Fruit fly (Drosophila melanogaster) whole organism, prepupa: ENCODE data around the gene ssp2.

Source experiments
- Blimp-1 ChIP-seq: fragments of 200-800 bp; sonication (Bioruptor generic); optimal IDR thresholded peaks from 3 replicates; lab custom pipeline; 2017; ENCODE audit warnings: missing biosample characterization, missing genetic modification characterization, mild to moderate bottlenecking, moderate library complexity, missing genetic modification reagents
- CG10631 ChIP-seq: fragments of 200-800 bp; sonication (Bioruptor generic); optimal IDR thresholded peaks from 2 replicates; lab custom pipeline; 2016; ENCODE audit warnings: missing biosample characterization, missing genetic modification characterization
- CG11294 ChIP-seq: fragments of 200-800 bp; sonication (Bioruptor generic); IDR thresholded peaks from 2 replicates; pipeline ENCODE4 v1.3.6; 2022; ENCODE audit warnings: missing biosample characterization, missing genetic modification characterization
- CG11762 ChIP-seq: fragments of 200-800 bp; sonication (Bioruptor generic); optimal IDR thresholded peaks from 3 replicates; lab custom pipeline; 2016; ENCODE audit warnings: missing biosample characterization, missing genetic modification characterization; ENCODE audit not compliant: insufficient read depth
- CG11902 ChIP-seq: fragments of 200-800 bp; sonication (Bioruptor generic); optimal IDR thresholded peaks from 3 replicates; lab custom pipeline; 2016; ENCODE audit warnings: missing biosample characterization, missing genetic modification characterization
- CG15336 ChIP-seq: fragments of 200-800 bp; sonication (Bioruptor generic); IDR thresholded peaks from 2 replicates; pipeline ENCODE4 v1.3.6; 2022; ENCODE audit warnings: missing biosample characterization, missing genetic modification characterization
- CG1621 ChIP-seq: fragments of 200-800 bp; sonication (Bioruptor generic); optimal IDR thresholded peaks from 3 replicates; lab custom pipeline; 2018; ENCODE audit warnings: missing biosample characterization, mild to moderate bottlenecking, missing genetic modification characterization
- CG16779 ChIP-seq: fragments of 200-800 bp; sonication (Bioruptor generic); optimal IDR thresholded peaks from 3 replicates; lab custom pipeline; 2017; ENCODE audit warnings: missing biosample characterization, mild to moderate bottlenecking, missing genetic modification characterization
- CG3032 ChIP-seq: fragments of 200-800 bp; optimal IDR thresholded peaks from 2 replicates; lab custom pipeline; 2019; ENCODE audit warnings: missing biosample characterization, mild to moderate bottlenecking, missing genetic modification characterization, moderate library complexity
- CG32006 ChIP-seq: fragments of 200-800 bp; sonication (Bioruptor generic); optimal IDR thresholded peaks from 3 replicates; lab custom pipeline; 2017; ENCODE audit warnings: missing biosample characterization, mild to moderate bottlenecking, missing genetic modification characterization
- CG3919 ChIP-seq: fragments of 200-800 bp; sonication (Bioruptor generic); optimal IDR thresholded peaks from 3 replicates; lab custom pipeline; 2016; ENCODE audit warnings: missing biosample characterization, missing genetic modification characterization
- CG6163 ChIP-seq: fragments of 200-800 bp; sonication (Bioruptor generic); IDR thresholded peaks from 3 replicates; pipeline ENCODE4 v1.3.6; 2022; ENCODE audit warnings: missing biosample characterization, missing genetic modification characterization
- CG6276 ChIP-seq: fragments of 200-800 bp; sonication (Bioruptor generic); optimal IDR thresholded peaks from 2 replicates; lab custom pipeline; 2017; ENCODE audit warnings: missing biosample characterization, mild to moderate bottlenecking, missing genetic modification characterization
- CG6792 ChIP-seq: fragments of 200-800 bp; sonication (Bioruptor generic); optimal IDR thresholded peaks from 3 replicates; lab custom pipeline; 2016; ENCODE audit warnings: missing biosample characterization, missing genetic modification characterization
- CG6808 ChIP-seq: fragments of 200-800 bp; sonication (Bioruptor generic); optimal IDR thresholded peaks from 3 replicates; lab custom pipeline; 2017; ENCODE audit warnings: missing biosample characterization, missing genetic modification characterization, mild to moderate bottlenecking, moderate library complexity, missing genetic modification reagents
- CG6854 ChIP-seq: fragments of 200-800 bp; sonication (Bioruptor generic); optimal IDR thresholded peaks from 2 replicates; lab custom pipeline; 2017; ENCODE audit warnings: missing biosample characterization, mild to moderate bottlenecking, missing genetic modification characterization
- CG7368 ChIP-seq: fragments of 200-800 bp; sonication (Bioruptor generic); optimal IDR thresholded peaks from 3 replicates; lab custom pipeline; 2016; ENCODE audit warnings: missing biosample characterization, missing genetic modification characterization
- CG8119 ChIP-seq: fragments of 200-800 bp; sonication (Bioruptor generic); IDR thresholded peaks from 3 replicates; pipeline ENCODE4 v1.3.6; 2022; ENCODE audit warnings: missing biosample characterization, missing genetic modification characterization
- CG9139 ChIP-seq: fragments of 200-800 bp; sonication (Bioruptor generic); optimal IDR thresholded peaks from 3 replicates; lab custom pipeline; 2017; ENCODE audit warnings: missing biosample characterization, mild to moderate bottlenecking, missing genetic modification characterization
- Eip75B ChIP-seq: fragments of 200-800 bp; sonication (Bioruptor generic); optimal IDR thresholded peaks from 3 replicates; lab custom pipeline; 2016; ENCODE audit warnings: missing biosample characterization, missing genetic modification characterization
- Eip93F ChIP-seq: fragments of 200-800 bp; sonication (Bioruptor generic); optimal IDR thresholded peaks from 2 replicates; lab custom pipeline; 2016; ENCODE audit warnings: missing biosample characterization, mild to moderate bottlenecking, missing genetic modification characterization
- Ets21C ChIP-seq: fragments of 200-800 bp; sonication (Bioruptor generic); optimal IDR thresholded peaks from 3 replicates; lab custom pipeline; 2016; ENCODE audit warnings: missing biosample characterization, missing genetic modification characterization
- Gug ChIP-seq: fragments of 200-800 bp; sonication (Bioruptor generic); IDR thresholded peaks from 2 replicates; pipeline ENCODE4 v1.3.6; 2022; ENCODE audit warnings: missing biosample characterization, missing genetic modification characterization
- Hr38 ChIP-seq: sonication (Bioruptor generic); optimal IDR thresholded peaks from 2 replicates; lab custom pipeline; 2016; ENCODE audit warnings: missing biosample characterization, missing genetic modification characterization
- Hr39 ChIP-seq: fragments of 200-800 bp; sonication (Bioruptor generic); optimal IDR thresholded peaks from 2 replicates; lab custom pipeline; 2016; ENCODE audit warnings: missing biosample characterization, missing genetic modification characterization
- Smox ChIP-seq: fragments of 200-800 bp; sonication (Bioruptor generic); optimal IDR thresholded peaks from 3 replicates; lab custom pipeline; 2016; ENCODE audit warnings: missing biosample characterization, missing genetic modification characterization
- Sox14 ChIP-seq: fragments of 200-800 bp; sonication (Bioruptor generic); optimal IDR thresholded peaks from 3 replicates; lab custom pipeline; 2016; ENCODE audit warnings: missing biosample characterization, missing genetic modification characterization
- Sox15 ChIP-seq: fragments of 200-800 bp; sonication (Bioruptor generic); optimal IDR thresholded peaks from 3 replicates; lab custom pipeline; 2016; ENCODE audit warnings: missing biosample characterization, missing genetic modification characterization
- achi ChIP-seq: fragments of 200-800 bp; sonication (Bioruptor generic); optimal IDR thresholded peaks from 3 replicates; lab custom pipeline; 2016; ENCODE audit warnings: missing biosample characterization, missing genetic modification characterization
- acj6 ChIP-seq: fragments of 200-800 bp; sonication (Bioruptor generic); optimal IDR thresholded peaks from 3 replicates; lab custom pipeline; 2016; ENCODE audit warnings: missing biosample characterization, missing genetic modification characterization
- cyc ChIP-seq: fragments of 200-800 bp; sonication (Bioruptor generic); optimal IDR thresholded peaks from 3 replicates; lab custom pipeline; 2016; ENCODE audit warnings: missing biosample characterization, missing genetic modification characterization
- dac ChIP-seq: fragments of 200-800 bp; sonication (Bioruptor generic); optimal IDR thresholded peaks from 2 replicates; lab custom pipeline; 2017; ENCODE audit warnings: missing biosample characterization, mild to moderate bottlenecking, missing genetic modification characterization
- dsx ChIP-seq: fragments of 200-800 bp; optimal IDR thresholded peaks from 3 replicates; lab custom pipeline; 2019; ENCODE audit warnings: missing biosample characterization, mild to moderate bottlenecking, missing genetic modification characterization, moderate library complexity; ENCODE audit not compliant: poor library complexity, severe bottlenecking
- fd85E ChIP-seq: fragments of 200-800 bp; sonication (Bioruptor generic); optimal IDR thresholded peaks from 3 replicates; lab custom pipeline; 2016; ENCODE audit warnings: missing biosample characterization, missing genetic modification characterization
- fkh ChIP-seq: fragments of 200-800 bp; sonication (Bioruptor generic); optimal IDR thresholded peaks from 3 replicates; lab custom pipeline; 2017; ENCODE audit warnings: missing biosample characterization, mild to moderate bottlenecking, missing genetic modification characterization, moderate library complexity
- lz ChIP-seq: fragments of 200-800 bp; sonication (Bioruptor generic); optimal IDR thresholded peaks from 3 replicates; lab custom pipeline; 2016; ENCODE audit warnings: missing biosample characterization, missing genetic modification characterization
- salr ChIP-seq, 2 experiments: fragments of 200-800 bp; sonication (Bioruptor generic); optimal IDR thresholded peaks; 3 replicates each; lab custom pipeline; 2016 to 2018; ENCODE audit warnings: missing biosample characterization in 2 of 2, missing genetic modification characterization in 2 of 2, mild to moderate bottlenecking in 1 of 2
- ss ChIP-seq, 2 experiments: fragments of 200-800 bp; sonication (Bioruptor generic); optimal IDR thresholded peaks; 2 replicates in 1 of 2; 3 replicates in 1 of 2; lab custom pipeline; 2017 to 2018; ENCODE audit warnings: mild to moderate bottlenecking in 2 of 2, missing biosample characterization in 2 of 2, missing genetic modification characterization in 2 of 2, moderate library complexity in 1 of 2

Gene ssp2

DNA sequence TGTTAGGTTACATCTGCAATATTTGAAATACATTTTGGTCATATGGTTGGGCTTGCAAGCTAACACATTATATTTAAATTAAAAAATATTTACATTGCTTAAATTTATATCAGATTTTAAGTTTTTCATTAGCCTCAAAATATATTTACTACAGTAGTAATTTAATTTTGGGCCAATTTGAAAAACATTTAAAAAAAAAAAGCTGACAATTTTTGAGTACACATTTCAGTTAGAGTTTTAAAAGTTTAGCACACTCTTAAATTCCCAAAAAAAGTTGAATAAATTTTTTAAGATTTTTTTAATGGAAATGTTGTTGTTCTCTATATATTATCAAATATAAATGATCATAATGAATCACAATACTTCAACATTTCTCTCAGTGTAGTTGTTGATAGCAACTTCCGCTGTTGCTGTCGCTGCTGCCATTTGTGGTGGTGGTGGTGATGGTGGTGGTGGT is 7.8 kb upstream of the ssp2 start (continued):
- TF ChIP-seq CG11294 (GFP tag; lab: Robert Waterston, UW), result no peak
- TF ChIP-seq CG3919 (GFP tag; lab: Kevin White, UChicago), result peak; percentile 53
- TF ChIP-seq Ets21C, result no peak
- TF ChIP-seq CG8119, result peak; percentile 74
- TF ChIP-seq lz (GFP tag; lab: Kevin White, UChicago), result peak; percentile 27
- peak; percentile 27 for TF ChIP-seq CG6808
- TF ChIP-seq ss (GFP tag; optimal IDR thresholded peaks at IDR 0.05; lab: Kevin White, UChicago), result no peak
- no peak for TF ChIP-seq dsx
- TF ChIP-seq CG16779, result no peak
- TF ChIP-seq acj6 (GFP tag; lab: Kevin White, UChicago), result peak; percentile 59
- no peak for TF ChIP-seq Blimp-1 (GFP tag; lab: Kevin White, UChicago)
- peak; percentile 18 for TF ChIP-seq Sox15 (GFP tag; lab: Kevin White, UChicago)
- TF ChIP-seq CG32006 (GFP tag; lab: Kevin White, UChicago), result peak; percentile 95
- TF ChIP-seq CG11762 (GFP tag; lab: Kevin White, UChicago), result peak; percentile 34
- no peak for TF ChIP-seq CG6163 (GFP tag; lab: Robert Waterston, UW)
- peak; percentile 85 for TF ChIP-seq CG6276

DNA sequence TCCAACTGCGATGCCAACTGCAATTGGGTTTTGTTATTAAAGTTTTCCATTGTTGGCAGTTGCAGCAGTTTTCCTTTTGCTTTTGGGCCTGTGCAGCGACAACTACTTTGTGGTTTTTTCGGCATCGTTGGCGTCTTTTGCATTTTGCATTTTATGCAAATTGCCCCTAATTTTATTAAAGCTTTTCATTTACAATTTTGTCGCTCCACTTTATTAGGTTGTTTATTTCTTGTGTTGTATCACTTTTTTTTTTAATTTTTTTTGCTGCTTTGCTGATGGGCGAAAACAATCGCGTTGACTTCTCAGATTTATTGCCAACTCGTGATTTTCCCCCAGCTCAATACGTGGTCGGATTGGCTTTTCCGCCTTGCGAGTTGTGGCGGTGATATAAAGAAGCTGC is 7.2 kb upstream of the ssp2 start:
- TF ChIP-seq dsx, result no peak
- TF ChIP-seq Sox14, result no peak
- TF ChIP-seq Eip93F (GFP tag; lab: Kevin White, UChicago), result no peak
- no peak for TF ChIP-seq Ets21C

DNA sequence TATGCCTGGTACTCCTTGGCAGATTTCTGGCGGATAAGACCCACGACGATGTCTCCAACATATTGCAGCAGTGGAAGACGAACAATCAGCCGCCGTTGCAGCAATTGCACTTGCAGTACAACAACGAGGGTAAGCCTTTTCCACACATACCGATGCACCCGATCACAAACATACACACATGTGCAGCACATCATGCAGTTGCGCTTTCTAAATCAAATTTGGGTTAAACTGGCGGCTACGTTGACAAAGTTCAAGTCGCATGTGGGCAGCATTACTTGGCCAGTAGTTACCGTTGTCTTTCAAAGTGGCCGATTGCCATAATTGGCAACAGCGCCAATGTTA is 470 bp downstream of the ssp2 start:
- TF ChIP-seq CG6854, result no peak
- TF ChIP-seq CG15336 (GFP tag; lab: Robert Waterston, UW), result 0 out of 2 replicates have a peak, but pooled peaks have one; percentile 5

DNA sequence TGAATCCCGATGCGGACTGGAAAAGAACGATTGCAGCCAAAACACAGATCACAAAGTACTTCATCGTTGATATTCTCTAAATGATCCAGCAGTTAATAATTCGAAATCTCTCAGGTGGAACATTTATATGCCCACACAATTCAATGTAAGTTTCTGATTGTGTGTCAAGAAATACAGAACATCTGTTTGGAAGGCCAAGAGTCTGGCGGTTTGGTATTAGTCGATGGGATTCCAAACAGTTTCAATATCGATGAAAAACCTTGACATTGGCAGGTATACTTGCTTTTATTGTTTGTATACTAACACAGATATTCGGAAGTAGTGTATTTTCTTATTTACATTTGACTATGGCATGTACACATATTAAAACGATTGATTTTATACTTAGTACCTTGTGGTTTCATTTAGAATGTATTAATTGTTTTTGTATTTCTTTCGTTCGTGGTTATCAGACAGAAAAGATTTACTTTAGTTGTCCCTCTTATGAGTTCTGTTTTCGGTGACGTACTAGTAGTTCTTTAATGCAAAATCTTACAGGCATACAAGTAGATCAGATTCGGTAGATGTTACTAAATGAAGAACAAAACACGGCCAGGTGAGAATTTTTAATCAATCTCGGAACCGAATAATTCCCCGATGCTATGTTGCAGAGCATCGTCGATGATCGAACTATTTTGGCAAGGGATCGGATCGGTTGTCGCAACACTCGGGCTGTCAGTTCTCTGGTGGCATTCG is 8.5 kb downstream of the ssp2 start, which contains the start of the genes CG13738 and Hsc70-1:
Gene CG13738 (minus strand): TSS at position 101 of the 735 bp plus-strand sequence.
Gene Hsc70-1 (plus strand): TSS at position 685 of the 735 bp plus-strand sequence.
- TF ChIP-seq dac (GFP tag; lab: Kevin White, UChicago), result no peak
- TF ChIP-seq fd85E, result no peak
- no peak for TF ChIP-seq Blimp-1 (GFP tag; lab: Kevin White, UChicago)
- TF ChIP-seq CG6163 (GFP tag; lab: Robert Waterston, UW), result no peak
- no peak for TF ChIP-seq Smox (GFP tag; lab: Kevin White, UChicago)
- TF ChIP-seq Hr38, result no peak
- no peak for TF ChIP-seq achi
- TF ChIP-seq CG10631 (GFP tag; lab: Kevin White, UChicago), result no peak
- no peak for TF ChIP-seq Gug (GFP tag; lab: Robert Waterston, UW)
- no peak for TF ChIP-seq CG15336 (GFP tag; lab: Robert Waterston, UW)
- no peak for TF ChIP-seq CG11762 (GFP tag; lab: Kevin White, UChicago)
- TF ChIP-seq Sox15 (GFP tag; lab: Kevin White, UChicago), result no peak
- no peak for TF ChIP-seq CG3919 (GFP tag; lab: Kevin White, UChicago)

DNA sequence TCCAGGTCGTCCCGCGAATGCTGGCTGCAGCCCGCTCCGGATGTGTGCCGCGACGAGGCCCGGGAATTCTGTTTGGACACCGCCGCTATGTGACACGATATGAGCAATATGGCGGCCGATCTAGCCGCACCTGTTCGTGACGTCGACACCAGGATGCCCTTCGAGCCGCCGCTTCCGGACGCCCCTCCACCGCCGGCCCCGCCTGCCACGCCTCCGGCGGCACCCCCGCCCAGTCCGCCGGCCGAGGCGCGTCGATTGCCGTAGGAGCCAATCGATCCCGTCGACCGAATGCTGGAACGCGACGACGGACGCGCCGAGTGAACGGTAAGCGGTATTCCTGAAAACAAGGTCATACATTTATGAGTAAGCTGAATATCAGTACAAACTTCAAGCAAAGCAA is 17.5 kb downstream of the ssp2 start:
- no peak for TF ChIP-seq CG6792 (GFP tag; lab: Kevin White, UChicago)
- no peak for TF ChIP-seq Sox15 (GFP tag; lab: Kevin White, UChicago)
- TF ChIP-seq CG6163 (GFP tag; lab: Robert Waterston, UW), result no peak
- no peak for TF ChIP-seq Sox14
- TF ChIP-seq CG11762 (GFP tag; lab: Kevin White, UChicago), result no peak
- no peak for TF ChIP-seq cyc (GFP tag; lab: Kevin White, UChicago)
- no peak for TF ChIP-seq CG6854
- TF ChIP-seq CG7368, result no peak
- no peak for TF ChIP-seq Hr39 (GFP tag; lab: Kevin White, UChicago)
- no peak for TF ChIP-seq CG1621 (tag; lab: Kevin White, UChicago)
- no peak for TF ChIP-seq CG3032
- no peak for TF ChIP-seq fkh (GFP tag; lab: Kevin White, UChicago)
- TF ChIP-seq Eip75B (GFP tag; lab: Kevin White, UChicago), result no peak
- TF ChIP-seq CG9139 (GFP tag; lab: Kevin White, UChicago), result no peak
- TF ChIP-seq Gug (GFP tag; lab: Robert Waterston, UW), result no peak
- TF ChIP-seq salr (GFP tag; optimal IDR thresholded peaks at IDR 0.05; lab: Kevin White, UChicago), result no peak
- TF ChIP-seq Ets21C, result no peak
- no peak for TF ChIP-seq fd85E
- no peak for TF ChIP-seq CG11902
